Worm (Caenorhabditis elegans): ENCODE results near the gene acl-7.

- TF ChIP-seq sox-4 (tag; optimal IDR thresholded peaks at IDR 0.05) (no peak), mdl-1 (tag; optimal IDR thresholded peaks at IDR 0.05) (no peak), nhr-11 (tag; optimal IDR thresholded peaks at IDR 0.05) (no peak), efl-3 (GFP tag; optimal IDR thresholded peaks at IDR 0.05) (no peak), nhr-12 (tag; optimal IDR thresholded peaks at IDR 0.05) (no peak), lsy-2 (tag; optimal IDR thresholded peaks at IDR 0.05) (no peak), ets-5 (GFP tag; IDR thresholded peaks at IDR 0.05) (no peak), sptf-1 (tag; optimal IDR thresholded peaks at IDR 0.05) (no peak), mep-1 (tag; optimal IDR thresholded peaks at IDR 0.05) (no peak), C04F5.9 (tag; optimal IDR thresholded peaks at IDR 0.05) (no peak), egl-27 (tag; optimal IDR thresholded peaks at IDR 0.05) (no peak), nhr-85 (tag) (no peak), skn-1 (tag; optimal IDR thresholded peaks at IDR 0.05) (no peak), nhr-77 (tag; optimal IDR thresholded peaks at IDR 0.05) (no peak)
These were observed 8.2 kb upstream of the acl-7 start for ce11 chrII:12824463-12824862.
